Worm (Caenorhabditis elegans): ENCODE measurements around the gene moc-3.

DNA sequence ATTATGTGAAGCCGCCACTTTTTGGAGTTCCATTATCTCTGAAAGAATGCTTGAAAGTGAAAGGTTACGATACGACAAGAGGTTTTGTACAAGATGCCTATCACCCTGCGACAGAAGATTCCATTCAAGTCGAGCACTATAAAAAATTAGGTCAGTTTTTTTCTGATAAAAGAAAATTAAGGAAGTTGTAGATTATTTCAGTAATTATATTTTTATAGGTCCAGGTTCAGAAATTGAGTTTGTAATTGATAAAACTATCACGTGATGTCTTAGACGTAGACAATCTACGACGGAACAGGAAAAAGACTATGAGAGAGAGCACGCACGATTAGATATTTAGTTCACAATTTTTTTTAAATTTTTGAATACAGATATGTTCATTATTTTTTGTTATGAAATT is 29.6 kb downstream of the moc-3 start:
- TF ChIP-seq ets-7 (tag; optimal IDR thresholded peaks at IDR 0.05) (no peak), hnd-1 (tag; optimal IDR thresholded peaks at IDR 0.05) (no peak), sea-1 (GFP tag; conservative IDR thresholded peaks at IDR 0.05) (no peak), flt-1 (GFP tag; IDR thresholded peaks at IDR 0.05) (no peak), F13C5.2 (tag; optimal IDR thresholded peaks at IDR 0.05) (no peak), ama-1 (optimal IDR thresholded peaks at IDR 0.05) (no peak), ceh-13 (GFP tag; optimal IDR thresholded peaks at IDR 0.05) (no peak)
